Worm (Caenorhabditis elegans) whole organism, L3 larva: ENCODE data around the gene F15A4.5.

Source experiments
- R02D3.7 ChIP-seq: fragments of 150-350 bp; optimal IDR thresholded peaks from 2 replicates; lab custom pipeline; 2014; ENCODE audit warnings: missing biosample characterization, missing genetic modification characterization
- ZK546.5 ChIP-seq: sonication (generic microtip); optimal IDR thresholded peaks from 2 replicates; lab custom pipeline; 2017; ENCODE audit warnings: missing biosample characterization, missing genetic modification characterization
- ama-1 ChIP-seq: fragments of 150-350 bp; optimal IDR thresholded peaks from 2 replicates; lab custom pipeline; 2018
- ceh-16 ChIP-seq: sonication (generic microtip); optimal IDR thresholded peaks from 2 replicates; lab custom pipeline; 2017; ENCODE audit warnings: missing biosample characterization, missing genetic modification characterization
- ceh-28 ChIP-seq: fragments of 150-350 bp; optimal IDR thresholded peaks from 2 replicates; lab custom pipeline; 2014; ENCODE audit warnings: missing biosample characterization, missing genetic modification reagents, missing genetic modification characterization
- ceh-82 ChIP-seq: fragments of 150-350 bp; optimal IDR thresholded peaks from 2 replicates; lab custom pipeline; 2014; ENCODE audit warnings: missing biosample characterization, missing genetic modification characterization
- ceh-9 ChIP-seq: sonication (generic microtip); optimal IDR thresholded peaks from 2 replicates; lab custom pipeline; 2018; ENCODE audit warnings: missing biosample characterization, missing genetic modification characterization
- daf-12 ChIP-seq: fragments of 150-350 bp; optimal IDR thresholded peaks from 2 replicates; lab custom pipeline; 2014; ENCODE audit warnings: missing biosample characterization, missing genetic modification reagents, missing genetic modification characterization
- egl-27 ChIP-seq: sonication (generic microtip); optimal IDR thresholded peaks from 4 replicates; lab custom pipeline; 2017; ENCODE audit warnings: missing biosample characterization, missing genetic modification reagents, missing genetic modification characterization
- egl-5 ChIP-seq: fragments of 150-350 bp; optimal IDR thresholded peaks from 2 replicates; lab custom pipeline; 2017; ENCODE audit warnings: missing biosample characterization, missing genetic modification reagents, missing genetic modification characterization, inconsistent platforms
- elt-1 ChIP-seq: fragments of 150-350 bp; optimal IDR thresholded peaks from 2 replicates; lab custom pipeline; 2014; ENCODE audit warnings: missing biosample characterization, missing genetic modification characterization
- elt-3 ChIP-seq, 3 experiments: fragments of 150-350 bp in 1 of 3; sonication (generic microtip) in 2 of 3; optimal IDR thresholded peaks; 2 replicates in 2 of 3; 4 replicates in 1 of 3; lab custom pipeline; 2014 to 2017; ENCODE audit warnings: missing biosample characterization in 3 of 3, missing genetic modification characterization in 3 of 3
- eor-1 ChIP-seq, 2 experiments: fragments of 150-350 bp; optimal IDR thresholded peaks; 2 replicates each; lab custom pipeline; 2014 to 2018; ENCODE audit warnings: missing biosample characterization in 2 of 2, missing genetic modification characterization in 2 of 2
- fkh-10 ChIP-seq: sonication (generic microtip); optimal IDR thresholded peaks from 2 replicates; lab custom pipeline; 2017; ENCODE audit warnings: missing biosample characterization, missing genetic modification reagents, missing genetic modification characterization
- fkh-2 ChIP-seq: fragments of 150-350 bp; optimal IDR thresholded peaks from 2 replicates; lab custom pipeline; 2014; ENCODE audit warnings: missing biosample characterization, missing genetic modification reagents, missing genetic modification characterization
- fos-1 ChIP-seq: fragments of 150-350 bp; optimal IDR thresholded peaks from 2 replicates; lab custom pipeline; 2014; ENCODE audit warnings: missing biosample characterization, missing genetic modification characterization
- hmg-11 ChIP-seq: sonication (generic microtip); optimal IDR thresholded peaks from 2 replicates; lab custom pipeline; 2016; ENCODE audit warnings: missing genetic modification characterization, missing compliant biosample characterization
- lin-15B ChIP-seq: fragments of 150-350 bp; optimal IDR thresholded peaks from 2 replicates; lab custom pipeline; 2014; ENCODE audit warnings: missing biosample characterization, missing genetic modification characterization
- lin-39 ChIP-seq: fragments of 150-350 bp; optimal IDR thresholded peaks from 2 replicates; lab custom pipeline; 2018; ENCODE audit warnings: missing biosample characterization, missing genetic modification reagents, missing genetic modification characterization
- lsy-12 ChIP-seq: sonication (generic microtip); optimal IDR thresholded peaks from 2 replicates; lab custom pipeline; 2016; ENCODE audit warnings: mild to moderate bottlenecking, missing genetic modification characterization, missing compliant biosample characterization
- mdl-1 ChIP-seq: fragments of 150-350 bp; optimal IDR thresholded peaks from 2 replicates; lab custom pipeline; 2014; ENCODE audit warnings: missing biosample characterization, missing genetic modification characterization
- mml-1 ChIP-seq: fragments of 150-350 bp; sonication (generic microtip); optimal IDR thresholded peaks from 3 replicates; lab custom pipeline; 2014; ENCODE audit warnings: missing biosample characterization, missing genetic modification characterization
- nfya-1 ChIP-seq: sonication (generic microtip); optimal IDR thresholded peaks from 2 replicates; lab custom pipeline; 2017; ENCODE audit warnings: missing genetic modification characterization, mild to moderate bottlenecking, missing compliant biosample characterization, antibody characterized with exemption, moderate library complexity; ENCODE audit not compliant: insufficient read depth
- nhr-12 ChIP-seq: fragments of 150-350 bp; optimal IDR thresholded peaks from 2 replicates; lab custom pipeline; 2014; ENCODE audit warnings: missing biosample characterization, missing genetic modification characterization
- nhr-23 ChIP-seq: fragments of 150-350 bp; optimal IDR thresholded peaks from 2 replicates; lab custom pipeline; 2014; ENCODE audit warnings: missing biosample characterization, missing genetic modification reagents, missing genetic modification characterization
- nhr-237 ChIP-seq: fragments of 150-350 bp; optimal IDR thresholded peaks from 2 replicates; lab custom pipeline; 2014; ENCODE audit warnings: missing biosample characterization, missing genetic modification characterization
- nhr-25 ChIP-seq: sonication (generic microtip); optimal IDR thresholded peaks from 2 replicates; lab custom pipeline; 2017; ENCODE audit warnings: missing biosample characterization, missing genetic modification characterization
- nhr-67 ChIP-seq: fragments of 150-350 bp; optimal IDR thresholded peaks from 2 replicates; lab custom pipeline; 2014; ENCODE audit warnings: missing biosample characterization, missing genetic modification characterization
- nhr-76 ChIP-seq: fragments of 150-350 bp; sonication (generic microtip); optimal IDR thresholded peaks from 5 replicates; lab custom pipeline; 2014; ENCODE audit warnings: missing biosample characterization, missing genetic modification characterization
- nhr-77 ChIP-seq: fragments of 150-350 bp; optimal IDR thresholded peaks from 2 replicates; lab custom pipeline; 2014; ENCODE audit warnings: missing biosample characterization, missing genetic modification characterization
- pha-4 ChIP-seq: fragments of 150-350 bp; optimal IDR thresholded peaks from 2 replicates; lab custom pipeline; 2014; ENCODE audit warnings: missing biosample characterization, missing genetic modification reagents, missing genetic modification characterization
- skn-1 ChIP-seq: fragments of 150-350 bp; optimal IDR thresholded peaks from 2 replicates; lab custom pipeline; 2014; ENCODE audit warnings: missing biosample characterization, missing genetic modification characterization
- snpc-4 ChIP-seq: fragments of 150-350 bp; optimal IDR thresholded peaks from 2 replicates; lab custom pipeline; 2014; ENCODE audit warnings: missing biosample characterization, missing genetic modification characterization
- unc-39 ChIP-seq: sonication (generic microtip); optimal IDR thresholded peaks from 4 replicates; lab custom pipeline; 2017; ENCODE audit warnings: missing biosample characterization, missing genetic modification characterization
- unc-62 ChIP-seq: fragments of 150-350 bp; sonication (generic microtip); optimal IDR thresholded peaks from 4 replicates; lab custom pipeline; 2014; ENCODE audit warnings: missing biosample characterization, missing genetic modification reagents, missing genetic modification characterization
- zag-1 ChIP-seq: fragments of 150-350 bp; optimal IDR thresholded peaks from 2 replicates; lab custom pipeline; 2014; ENCODE audit warnings: missing biosample characterization, missing genetic modification characterization

Gene F15A4.5

ce11 chrII:12482622-12483021 is 11.6 kb upstream of the F15A4.5 start, which contains the start of gene fbxb-102:
TSS of gene fbxb-102 (plus strand) at chrII:12482922.
- TF ChIP-seq ama-1 (lab: Kevin White, UChicago), result no peak
- no peak for TF ChIP-seq daf-12 (tag; lab: Kevin White, UChicago)
- no peak for TF ChIP-seq zag-1
- no peak for TF ChIP-seq nhr-76 (tag; lab: Kevin White, UChicago)
- TF ChIP-seq ZK546.5 (tag; lab: Kevin White, UChicago), result no peak
- no peak for TF ChIP-seq snpc-4 (tag; lab: Kevin White, UChicago)
- TF ChIP-seq elt-3 (tag; optimal IDR thresholded peaks at IDR 0.05; lab: Kevin White, UChicago), result no peak
- TF ChIP-seq nhr-23 (tag; lab: Kevin White, UChicago), result no peak

ce11 chrII:12481645-12482044 is 10.6 kb upstream of the F15A4.5 start:
- TF ChIP-seq ama-1 (lab: Kevin White, UChicago) (no peak), lin-39 (no peak), unc-39 (tag; lab: Kevin White, UChicago) (no peak), egl-5 (tag; lab: Kevin White, UChicago) (no peak), nhr-77 (no peak), mml-1 (tag; lab: Kevin White, UChicago) (no peak), nfya-1 (tag; lab: Kevin White, UChicago) (no peak), lsy-12 (tag; lab: Kevin White, UChicago) (no peak), hmg-11 (tag; lab: Kevin White, UChicago) (no peak), ceh-16 (tag; lab: Kevin White, UChicago) (no peak), unc-62 (GFP tag; lab: Kevin White, UChicago) (no peak), daf-12 (tag; lab: Kevin White, UChicago) (no peak), elt-1 (no peak), nhr-237 (tag; lab: Kevin White, UChicago) (no peak), fkh-10 (no peak), mdl-1 (tag; lab: Kevin White, UChicago) (no peak), snpc-4 (tag; lab: Kevin White, UChicago) (no peak)

DNA sequence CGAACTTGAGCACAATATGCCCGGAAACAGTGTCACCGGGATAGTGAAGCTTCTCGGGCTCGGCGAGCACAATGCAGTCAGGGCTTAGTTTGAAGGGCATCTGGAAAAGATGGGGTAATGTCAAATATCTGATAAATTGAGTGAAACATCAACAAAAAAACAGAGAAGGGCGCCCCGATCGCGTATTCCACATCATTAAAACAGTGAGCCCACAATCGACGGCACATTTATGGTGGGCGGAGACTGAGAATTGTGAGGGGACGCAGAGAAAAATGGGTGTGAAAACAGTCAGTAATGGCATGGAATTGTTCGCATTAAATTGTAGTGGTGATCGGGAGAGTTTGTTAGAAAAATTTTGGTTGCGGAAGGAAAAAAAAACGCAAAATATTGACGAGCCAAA is 9.8 kb upstream of the F15A4.5 start, which contains the start of gene arrd-9:
Gene arrd-9, minus strand, starts transcription at position 101 of the 400 bp plus-strand sequence.
- TF ChIP-seq nhr-25 (tag; lab: Kevin White, UChicago) (no peak), eor-1 (tag; optimal IDR thresholded peaks at IDR 0.05; lab: Kevin White, UChicago) (no peak), nhr-237 (tag; lab: Kevin White, UChicago) (no peak), nhr-12 (tag; lab: Kevin White, UChicago) (no peak), skn-1 (tag; lab: Kevin White, UChicago) (no peak), ceh-28 (no peak), R02D3.7 (tag; lab: Kevin White, UChicago) (no peak), ceh-82 (no peak), egl-27 (tag; lab: Kevin White, UChicago) (no peak), ceh-16 (tag; lab: Kevin White, UChicago) (no peak), fkh-10 (no peak), unc-39 (tag; lab: Kevin White, UChicago) (no peak), fos-1 (tag; lab: Kevin White, UChicago) (no peak), snpc-4 (tag; lab: Kevin White, UChicago) (no peak), pha-4 (tag; lab: Kevin White, UChicago) (no peak), fkh-2 (tag; lab: Kevin White, UChicago) (no peak), daf-12 (tag; lab: Kevin White, UChicago) (no peak)

DNA sequence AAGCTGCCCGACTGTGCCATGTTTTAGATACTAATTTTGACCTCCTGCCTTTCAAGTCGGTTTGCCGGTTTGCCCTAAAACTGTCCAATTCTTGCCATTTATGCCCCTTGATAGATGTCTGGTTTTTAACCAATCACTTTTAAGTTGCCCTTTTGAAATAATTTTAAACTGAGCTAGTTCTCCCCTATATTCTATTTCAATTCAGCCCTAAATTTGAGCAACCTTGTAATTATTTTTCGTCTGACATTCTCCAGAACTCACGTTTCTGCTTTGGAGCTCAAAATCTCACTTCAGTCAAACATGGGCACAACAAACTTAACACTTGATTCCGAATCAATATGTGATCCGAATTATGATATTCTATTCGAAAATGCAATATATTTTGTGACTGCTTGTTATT is 2.4 kb upstream of the F15A4.5 start, which contains the start of gene srg-17:
Gene srg-17, plus strand, starts transcription at position 301 of the 400 bp plus-strand sequence.
- no peak for TF ChIP-seq eor-1 (tag; optimal IDR thresholded peaks at IDR 0.05; lab: Kevin White, UChicago)
- no peak for TF ChIP-seq skn-1 (tag; lab: Kevin White, UChicago)
- no peak for TF ChIP-seq unc-62 (GFP tag; lab: Kevin White, UChicago)
- no peak for TF ChIP-seq nhr-67
- TF ChIP-seq daf-12 (tag; lab: Kevin White, UChicago), result no peak
- TF ChIP-seq ceh-9 (tag; lab: Kevin White, UChicago), result no peak
- TF ChIP-seq ZK546.5 (tag; lab: Kevin White, UChicago), result no peak
- no peak for TF ChIP-seq nhr-12 (tag; lab: Kevin White, UChicago)
- no peak for TF ChIP-seq ceh-82
- TF ChIP-seq lin-15B (tag; lab: Kevin White, UChicago), result no peak
